Fruit fly (Drosophila melanogaster) whole organism, adult: ENCODE measurements around the gene CG17752.

ENCODE experiments used
- CG11617 ChIP-seq: fragments of 200-800 bp; sonication (Bioruptor generic); optimal IDR thresholded peaks from 2 replicates; lab custom pipeline; 2017; ENCODE audit warnings: mild to moderate bottlenecking, missing biosample characterization, missing genetic modification reagents, missing genetic modification characterization
- CG12768 ChIP-seq: fragments of 200-800 bp; sonication (Bioruptor generic); optimal IDR thresholded peaks from 2 replicates; lab custom pipeline; 2017; ENCODE audit warnings: missing biosample characterization, missing genetic modification characterization, mild to moderate bottlenecking, moderate library complexity, missing genetic modification reagents
- CG14711 ChIP-seq: fragments of 200-800 bp; sonication (Bioruptor generic); optimal IDR thresholded peaks from 2 replicates; lab custom pipeline; 2018; ENCODE audit warnings: missing biosample characterization, mild to moderate bottlenecking, missing genetic modification characterization, moderate library complexity
- CG1620 ChIP-seq: fragments of 200-800 bp; sonication (Bioruptor generic); optimal IDR thresholded peaks from 2 replicates; lab custom pipeline; 2016; ENCODE audit warnings: missing biosample characterization, missing genetic modification characterization
- CG33017 ChIP-seq: fragments of 200-800 bp; sonication (Bioruptor generic); optimal IDR thresholded peaks from 2 replicates; lab custom pipeline; 2018; ENCODE audit warnings: missing biosample characterization, mild to moderate bottlenecking, missing genetic modification characterization, moderate library complexity
- CG5204 ChIP-seq: fragments of 200-800 bp; sonication (Bioruptor generic); optimal IDR thresholded peaks from 2 replicates; lab custom pipeline; 2016; ENCODE audit warnings: missing biosample characterization, missing genetic modification characterization
- CG7045 ChIP-seq: fragments of 200-800 bp; sonication (Bioruptor generic); optimal IDR thresholded peaks from 2 replicates; lab custom pipeline; 2017; ENCODE audit warnings: missing biosample characterization, mild to moderate bottlenecking, missing genetic modification characterization
- CG7101 ChIP-seq: fragments of 200-800 bp; sonication (Bioruptor generic); optimal IDR thresholded peaks from 2 replicates; lab custom pipeline; 2018; ENCODE audit warnings: missing biosample characterization, mild to moderate bottlenecking, missing genetic modification characterization, moderate library complexity
- Clk ChIP-seq: fragments of 200-800 bp; sonication (Bioruptor generic); optimal IDR thresholded peaks from 2 replicates; lab custom pipeline; 2017; ENCODE audit warnings: missing biosample characterization, missing genetic modification characterization
- Crg-1 ChIP-seq: fragments of 200-800 bp; sonication (Bioruptor generic); optimal IDR thresholded peaks from 2 replicates; lab custom pipeline; 2016; ENCODE audit warnings: missing biosample characterization, missing genetic modification characterization
- Hr96 ChIP-seq: fragments of 200-800 bp; sonication (Bioruptor generic); optimal IDR thresholded peaks from 2 replicates; lab custom pipeline; 2016; ENCODE audit warnings: missing biosample characterization, missing genetic modification characterization
- Mnt ChIP-seq: fragments of 200-800 bp; sonication (Bioruptor generic); optimal IDR thresholded peaks from 2 replicates; lab custom pipeline; 2016; ENCODE audit warnings: missing biosample characterization, mild to moderate bottlenecking, missing genetic modification characterization
- bab1 ChIP-seq: fragments of 200-800 bp; sonication (Bioruptor generic); optimal IDR thresholded peaks from 3 replicates; lab custom pipeline; 2019; ENCODE audit warnings: missing biosample characterization, mild to moderate bottlenecking, missing genetic modification characterization, moderate library complexity
- cic ChIP-seq: fragments of 200-800 bp; sonication (Bioruptor generic); optimal IDR thresholded peaks from 2 replicates; lab custom pipeline; 2017; ENCODE audit warnings: missing biosample characterization, mild to moderate bottlenecking, missing genetic modification characterization, moderate library complexity
- cnc ChIP-seq, 2 experiments: fragments of >200 bp; optimal IDR thresholded peaks; 2 replicates each; lab custom pipeline; 2017
- kay ChIP-seq: fragments of 200-800 bp; sonication (Bioruptor generic); peaks from one replicate; lab custom pipeline; 2016; ENCODE audit warnings: missing biosample characterization, missing genetic modification characterization, borderline replicate concordance
- ovo ChIP-seq: fragments of 200-800 bp; sonication (Bioruptor generic); optimal IDR thresholded peaks from 2 replicates; lab custom pipeline; 2016; ENCODE audit warnings: missing biosample characterization, missing genetic modification characterization
- pad ChIP-seq: fragments of 200-800 bp; sonication (Bioruptor generic); optimal IDR thresholded peaks from 3 replicates; lab custom pipeline; 2017; ENCODE audit warnings: missing biosample characterization, missing genetic modification characterization, mild to moderate bottlenecking, moderate library complexity, missing genetic modification reagents
- tj ChIP-seq: fragments of 200-800 bp; sonication (Bioruptor generic); optimal IDR thresholded peaks from 3 replicates; lab custom pipeline; 2017; ENCODE audit warnings: missing biosample characterization, mild to moderate bottlenecking, missing genetic modification characterization, moderate library complexity
- toe ChIP-seq: fragments of 200-800 bp; sonication (Bioruptor generic); optimal IDR thresholded peaks from 2 replicates; lab custom pipeline; 2016; ENCODE audit warnings: missing biosample characterization, missing genetic modification characterization

Gene CG17752

dm6 chr3R:19609925-19610324 lies at the start of gene CG17752:
CG17752 (plus strand) TSS chr3R:19610225.
- TF ChIP-seq Crg-1 (GFP tag; lab: Kevin White, UChicago) (no peak), ovo (GFP tag; lab: Kevin White, UChicago) (no peak), cnc (optimal IDR thresholded peaks at IDR 0.05; lab: Kevin White, UChicago) (no peak), bab1 (no peak)

dm6 chr3R:19568736-19569135 lies 41.3 kb upstream of the CG17752 start:
- TF ChIP-seq kay (GFP tag; lab: Kevin White, UChicago) (peak; percentile 31), bab1 (no peak)

dm6 chr3R:19569139-19569538 lies 40.9 kb upstream of the CG17752 start:
- TF ChIP-seq ovo (GFP tag; lab: Kevin White, UChicago), result no peak
- TF ChIP-seq Hr96, result no peak
- no peak for TF ChIP-seq Clk (GFP tag; lab: Kevin White, UChicago)
- TF ChIP-seq tj (GFP tag; lab: Kevin White, UChicago), result no peak
- no peak for TF ChIP-seq kay (GFP tag; lab: Kevin White, UChicago)
- no peak for TF ChIP-seq CG5204
- no peak for TF ChIP-seq cic
- TF ChIP-seq CG12768 (GFP tag; lab: Kevin White, UChicago), result no peak
- no peak for TF ChIP-seq toe (GFP tag; lab: Kevin White, UChicago)
- TF ChIP-seq Mnt (GFP tag; lab: Kevin White, UChicago), result no peak
- no peak for TF ChIP-seq bab1
- no peak for TF ChIP-seq Crg-1 (GFP tag; lab: Kevin White, UChicago)
- TF ChIP-seq CG11617 (GFP tag; lab: Kevin White, UChicago), result no peak
- no peak for TF ChIP-seq CG7045 (GFP tag; lab: Kevin White, UChicago)
- TF ChIP-seq CG1620 (GFP tag; lab: Kevin White, UChicago), result no peak
- no peak for TF ChIP-seq CG14711 (tag; lab: Kevin White, UChicago)

DNA sequence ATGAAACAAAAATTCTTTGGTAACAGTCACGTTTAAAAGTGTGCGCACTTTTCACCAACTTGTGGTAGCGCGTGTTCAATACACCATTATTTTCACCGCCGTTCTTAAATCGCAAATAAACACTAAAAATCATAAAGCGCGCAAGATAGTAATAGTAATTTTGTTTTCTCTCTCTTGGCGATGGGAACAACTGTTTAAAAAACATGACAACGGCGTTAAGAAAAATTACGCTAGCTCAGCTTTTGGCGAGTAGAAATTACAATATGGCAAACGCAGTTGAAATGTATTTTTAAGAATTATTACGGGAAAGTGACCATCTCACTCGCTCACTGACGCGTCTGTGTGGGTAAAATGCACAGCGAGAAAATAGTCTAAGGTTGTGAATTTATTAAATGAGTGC lies 40.4 kb upstream of the CG17752 start:
- TF ChIP-seq tj (GFP tag; lab: Kevin White, UChicago), result peak; percentile 68
- no peak for TF ChIP-seq CG5204

DNA sequence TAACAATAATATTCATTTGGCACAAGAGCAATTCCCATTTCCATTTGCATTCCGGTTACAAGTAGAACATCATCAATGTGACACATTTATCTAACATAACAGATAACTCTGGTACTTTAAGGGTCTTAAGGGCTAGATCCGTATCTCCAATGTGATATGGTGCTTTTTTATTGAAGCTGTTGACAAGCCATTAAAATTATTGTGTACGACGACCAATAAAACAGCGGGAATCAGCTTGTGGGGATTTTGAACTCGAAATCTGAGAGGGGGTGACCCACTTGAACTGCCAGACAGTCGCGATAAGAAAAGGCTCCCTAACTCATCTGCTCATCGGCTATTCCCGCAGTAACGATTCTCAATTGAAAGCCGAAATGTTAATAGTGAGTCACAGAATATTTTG lies 38.8 kb upstream of the CG17752 start:
- TF ChIP-seq CG5204, result peak; percentile 24
- TF ChIP-seq CG7101, result peak; percentile 18
- peak; percentile 34 for TF ChIP-seq CG33017 (tag; lab: Kevin White, UChicago)
- no peak for TF ChIP-seq CG11617 (GFP tag; lab: Kevin White, UChicago)

DNA sequence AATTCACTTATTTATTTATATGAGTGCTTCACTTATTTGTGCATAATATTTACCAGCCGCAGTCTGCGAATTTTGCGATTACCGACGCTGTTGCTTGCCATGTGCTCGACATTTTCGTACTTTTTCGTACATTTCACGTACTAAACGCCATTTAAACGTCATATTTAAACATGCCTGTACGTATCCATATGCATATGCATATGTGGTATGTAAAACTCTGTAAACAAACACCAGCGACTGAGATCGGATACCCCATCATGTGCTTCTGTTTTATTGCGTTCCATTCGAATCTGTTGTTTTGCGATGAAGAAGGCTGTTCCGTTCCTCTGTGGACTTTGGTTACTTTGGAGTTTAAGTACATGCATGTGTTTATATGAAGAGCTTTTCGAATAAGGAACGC lies 38.1 kb upstream of the CG17752 start:
- no peak for TF ChIP-seq CG7101
- TF ChIP-seq tj (GFP tag; lab: Kevin White, UChicago), result peak; percentile 88

- TF ChIP-seq Mnt (GFP tag; lab: Kevin White, UChicago), result no peak
- no peak for TF ChIP-seq CG7045 (GFP tag; lab: Kevin White, UChicago)
- TF ChIP-seq kay (GFP tag; lab: Kevin White, UChicago), result no peak
- no peak for TF ChIP-seq CG12768 (GFP tag; lab: Kevin White, UChicago)
- TF ChIP-seq CG14711 (tag; lab: Kevin White, UChicago), result no peak
- no peak for TF ChIP-seq Crg-1 (GFP tag; lab: Kevin White, UChicago)
- TF ChIP-seq CG5204, result no peak
- no peak for TF ChIP-seq CG33017 (tag; lab: Kevin White, UChicago)
- TF ChIP-seq CG11617 (GFP tag; lab: Kevin White, UChicago), result no peak
- no peak for TF ChIP-seq cnc (optimal IDR thresholded peaks at IDR 0.05; lab: Kevin White, UChicago)
- no peak for TF ChIP-seq ovo (GFP tag; lab: Kevin White, UChicago)
- TF ChIP-seq tj (GFP tag; lab: Kevin White, UChicago), result no peak
- TF ChIP-seq Clk (GFP tag; lab: Kevin White, UChicago), result no peak
- no peak for TF ChIP-seq pad
- TF ChIP-seq CG1620 (GFP tag; lab: Kevin White, UChicago), result no peak
- TF ChIP-seq toe (GFP tag; lab: Kevin White, UChicago), result no peak
- no peak for TF ChIP-seq CG7101
- TF ChIP-seq cic, result no peak
Measured at dm6 chr3R:19581829-19582228, 28.2 kb upstream of the CG17752 start.

DNA sequence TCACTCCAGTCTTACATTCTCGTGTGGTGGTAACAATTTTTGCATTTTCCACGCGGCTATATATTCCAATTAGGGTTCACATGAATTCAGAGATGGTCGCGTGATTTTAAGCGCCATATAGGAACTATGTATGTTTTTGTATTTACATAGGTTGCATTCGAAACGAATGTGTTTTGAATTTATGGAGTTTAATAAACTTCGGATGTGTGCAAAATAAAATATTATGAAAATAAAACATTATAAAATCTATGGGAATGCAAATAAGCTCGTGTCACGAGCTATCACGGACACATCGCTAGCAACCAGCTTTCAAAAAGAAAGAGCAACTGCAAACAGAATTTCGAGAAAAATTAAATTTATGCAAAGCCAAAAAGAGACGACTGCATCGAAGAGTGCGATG lies 26.7 kb upstream of the CG17752 start:
- peak; percentile 29 for TF ChIP-seq kay (GFP tag; lab: Kevin White, UChicago)
- no peak for TF ChIP-seq Hr96
- no peak for TF ChIP-seq CG12768 (GFP tag; lab: Kevin White, UChicago)

dm6 chr3R:19584818-19585217 lies 25.2 kb upstream of the CG17752 start:
- TF ChIP-seq CG7045 (GFP tag; lab: Kevin White, UChicago) (no peak), kay (GFP tag; lab: Kevin White, UChicago) (no peak)
